In the genomic region with DNA sequence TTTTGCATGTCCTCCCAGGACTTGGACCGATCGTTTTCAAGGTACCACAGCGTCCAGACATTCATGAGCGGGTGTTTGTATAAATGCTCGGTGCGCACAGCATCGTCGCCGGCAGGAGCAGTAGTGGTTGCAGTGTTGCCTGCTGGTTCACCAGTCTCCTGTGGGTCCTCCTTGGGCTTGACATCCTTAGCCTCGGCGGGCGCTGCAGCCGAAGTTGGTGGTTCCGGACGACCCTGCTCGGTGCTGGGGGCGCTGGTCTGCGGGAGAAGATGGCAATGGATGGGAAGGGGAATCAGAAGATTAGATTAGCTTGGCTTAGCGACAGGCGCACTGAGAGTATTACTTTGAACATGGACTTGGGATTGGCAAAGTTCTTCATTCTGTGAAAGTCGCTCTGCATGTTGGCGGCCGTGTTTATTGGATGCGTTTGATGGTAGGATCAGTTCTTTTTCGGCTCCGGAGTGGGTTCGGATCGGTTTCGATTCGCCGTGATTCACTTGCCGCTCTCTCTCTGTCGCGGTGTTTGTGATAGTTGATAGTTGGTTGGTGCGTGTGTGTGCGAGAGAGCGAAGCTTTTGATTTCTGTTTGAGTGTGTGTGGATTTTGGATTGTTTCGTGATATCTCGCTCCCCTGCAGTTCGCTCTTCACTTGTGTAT, we compare ENCODE assay signal across 3 fruit fly cellular contexts.
A peak's percentile ranks its signal among the peaks of the same experiment; 100 is the strongest.
TF ChIP-seq lines count a peak whose summit lies in the region.

No protein-coding gene starts in this region.

- TF ChIP-seq CTCF in whole organism, embryonic (GFP tag; optimal IDR thresholded peaks at IDR 0.05; lab: Kevin White, UChicago), result no peak

TF ChIP-seq in whole organism, embryonic, 481 proteins besides CTCF, POLR2A, EP300 and RAD21 (continues in another document):
- TF ChIP-seq kay (GFP tag; optimal IDR thresholded peaks at IDR 0.05; lab: Kevin White, UChicago) (peak; percentile 26), org-1 (GFP tag; optimal IDR thresholded peaks at IDR 0.05; lab: Kevin White, UChicago) (no peak), CG30403 (GFP tag; optimal IDR thresholded peaks at IDR 0.05; lab: Kevin White, UChicago) (no peak), CG14050 (GFP tag; IDR thresholded peaks at IDR 0.05; lab: Robert Waterston, UW) (peak; percentile 74; the same call in 2 of the 3 replicates), chinmo (GFP tag; IDR thresholded peaks at IDR 0.05; lab: Robert Waterston, UW; ENCODE audit: partially characterized antibody) (peak; percentile 67; the same call in 2 of the 4 replicates), stwl (tag; optimal IDR thresholded peaks at IDR 0.05; lab: Kevin White, UChicago) (no peak), CG9215 (GFP tag; IDR thresholded peaks at IDR 0.05; lab: Robert Waterston, UW) (no peak), CG14965 (GFP tag; optimal IDR thresholded peaks at IDR 0.05; lab: Kevin White, UChicago; ENCODE audit: borderline replicate concordance) (no peak), ftz-f1 (GFP tag; optimal IDR thresholded peaks at IDR 0.05; lab: Kevin White, UChicago) (no peak), zen2 (GFP tag; IDR thresholded peaks at IDR 0.05; lab: Robert Waterston, UW; ENCODE audit: partially characterized antibody) (no peak), zfh1 (GFP tag; IDR thresholded peaks at IDR 0.05; lab: Robert Waterston, UW) (no peak), CHES-1-like (GFP tag; optimal IDR thresholded peaks at IDR 0.05; lab: Kevin White, UChicago) (peak; percentile 20), CG12769 (tag; optimal IDR thresholded peaks at IDR 0.05; lab: Kevin White, UChicago) (no peak), Med (GFP tag; lab: Kevin White, UChicago) (peak; percentile 71), sr (GFP tag; IDR thresholded peaks at IDR 0.05; lab: Robert Waterston, UW) (0 out of 3 replicates have a peak, but pooled peaks have one; percentile 17), pho (GFP tag; optimal IDR thresholded peaks at IDR 0.05; lab: Kevin White, UChicago) (no peak), Deaf1 (tag; optimal IDR thresholded peaks at IDR 0.05; lab: Kevin White, UChicago) (no peak), CG3065 (GFP tag; optimal IDR thresholded peaks at IDR 0.05; lab: Kevin White, UChicago) (no peak), sens (GFP tag; lab: Kevin White, UChicago) (peak; percentile 71), cato (GFP tag; optimal IDR thresholded peaks at IDR 0.05; lab: Kevin White, UChicago; ENCODE audit: borderline replicate concordance) (no peak), CG17568 (GFP tag; optimal IDR thresholded peaks at IDR 0.05; lab: Kevin White, UChicago) (no peak), twi (tag; optimal IDR thresholded peaks at IDR 0.05; lab: Kevin White, UChicago) (no peak), eve (GFP tag; optimal IDR thresholded peaks at IDR 0.05; lab: Kevin White, UChicago) (no peak), Dref (GFP tag; IDR thresholded peaks at IDR 0.05; lab: Robert Waterston, UW) (no peak), cg (GFP tag; optimal IDR thresholded peaks at IDR 0.05; lab: Kevin White, UChicago) (peak; percentile 84), grn (GFP tag; optimal IDR thresholded peaks at IDR 0.05; lab: Kevin White, UChicago) (no peak), pb (GFP tag; optimal IDR thresholded peaks at IDR 0.05; lab: Kevin White, UChicago) (no peak), C15 (GFP tag; IDR thresholded peaks at IDR 0.05; lab: Robert Waterston, UW) (no peak)

TF ChIP-seq in whole organism, prepupa, 60 proteins besides CTCF, POLR2A, EP300 and RAD21:
- TF ChIP-seq CG15336 (GFP tag; IDR thresholded peaks at IDR 0.05; lab: Robert Waterston, UW) (peak; percentile 43; the same call in 1 of the 2 replicates), CG1621 (tag; optimal IDR thresholded peaks at IDR 0.05; lab: Kevin White, UChicago) (peak; percentile 58), CG6163 (GFP tag; IDR thresholded peaks at IDR 0.05; lab: Robert Waterston, UW) (0 out of 3 replicates have a peak, but pooled peaks have one; percentile 24), CG6792 (GFP tag; optimal IDR thresholded peaks at IDR 0.05; lab: Kevin White, UChicago) (no peak)

TF ChIP-seq in whole organism, pupa, 21 proteins besides CTCF, POLR2A, EP300 and RAD21:
- TF ChIP-seq CG4496 (GFP tag; IDR thresholded peaks at IDR 0.05; lab: Robert Waterston, UW) (peak; percentile 8; the same call in 1 of the 3 replicates), CG34367 (tag; optimal IDR thresholded peaks at IDR 0.05; lab: Kevin White, UChicago) (no peak)
